Worm (Caenorhabditis elegans) whole organism, young adult: Measurements from ENCODE around the gene K07E3.1.

Experiments used
- Y95B8A.8 ChIP-seq: fragments of 200-800 bp; sonication (Bioruptor generic); IDR thresholded peaks from 2 replicates; pipeline ENCODE4 v1.3.6; 2022; ENCODE audit warnings: missing genetic modification reagents, missing genetic modification characterization, missing compliant biosample characterization
- cebp-2 ChIP-seq: fragments of 200-800 bp; sonication (Bioruptor generic); IDR thresholded peaks from 2 replicates; pipeline ENCODE4 v1.3.6; 2022; ENCODE audit warnings: missing genetic modification characterization, missing compliant biosample characterization
- nfya-1 ChIP-seq: sonication (generic microtip); optimal IDR thresholded peaks from 2 replicates; lab custom pipeline; 2017; ENCODE audit warnings: antibody characterized with exemption, missing compliant biosample characterization, missing genetic modification characterization, borderline replicate concordance; ENCODE audit not compliant: insufficient read depth
- rec-8 ChIP-seq, 2 experiments: sonication (generic microtip); optimal IDR thresholded peaks; 2 replicates each; lab custom pipeline; 2016; ENCODE audit warnings: mild to moderate bottlenecking in 2 of 2, missing genetic modification characterization in 2 of 2, missing genetic modification reagents in 2 of 2, missing genotype in 2 of 2, missing biosample characterization in 1 of 2, missing compliant biosample characterization in 1 of 2, moderate library complexity in 1 of 2

- no peak for TF ChIP-seq cebp-2 (GFP tag; lab: Robert Waterston, UW)
- TF ChIP-seq Y95B8A.8 (GFP tag; lab: Robert Waterston, UW) = no peak
- no peak for TF ChIP-seq rec-8 (tag; optimal IDR thresholded peaks at IDR 0.05; lab: Kevin White, UChicago)
- no peak for TF ChIP-seq nfya-1 (tag; lab: Kevin White, UChicago)
Measured at ce11 chrX:8162793-8163192, 52.6 kb downstream of the K07E3.1 start, which contains the start of gene F22F1.3.
